Worm (Caenorhabditis elegans): ENCODE measurements around the gene srx-115.

- TF ChIP-seq unc-130 (GFP tag; optimal IDR thresholded peaks at IDR 0.05) = no peak
- TF ChIP-seq F57C9.4 (tag; optimal IDR thresholded peaks at IDR 0.05) = no peak
- TF ChIP-seq ceh-40 (GFP tag; IDR thresholded peaks at IDR 0.05) = no peak
- no peak for TF ChIP-seq K12H6.12 (tag; optimal IDR thresholded peaks at IDR 0.05)
- TF ChIP-seq snpc-4 (GFP tag; optimal IDR thresholded peaks at IDR 0.05) = no peak
- no peak for TF ChIP-seq snpc-4 (tag; optimal IDR thresholded peaks at IDR 0.05)
- TF ChIP-seq die-1 (tag; optimal IDR thresholded peaks at IDR 0.05) = no peak
- TF ChIP-seq ama-1 (optimal IDR thresholded peaks at IDR 0.05) = no peak
- no peak for TF ChIP-seq ama-1 (GFP tag; optimal IDR thresholded peaks at IDR 0.05)
- no peak for TF ChIP-seq lin-26 (GFP tag; IDR thresholded peaks at IDR 0.05)
- TF ChIP-seq athp-1 (tag; optimal IDR thresholded peaks at IDR 0.05) = no peak
- TF ChIP-seq mxl-1 (tag; optimal IDR thresholded peaks at IDR 0.05) = no peak
- TF ChIP-seq ccch-3 (GFP tag; optimal IDR thresholded peaks at IDR 0.05) = no peak
- TF ChIP-seq rpc-1 (optimal IDR thresholded peaks at IDR 0.05) = no peak
- no peak for TF ChIP-seq rpc-1 (tag; optimal IDR thresholded peaks at IDR 0.05)
These were observed 17.0 kb upstream of the srx-115 start, which contains the start of gene B0507.4 for ce11 chrV:8754670-8755069.

Measured in whole organism, young adult.